Worm (Caenorhabditis elegans) whole organism, L2 larva: ENCODE results near the gene C06E4.2.

Experiments
- F13H6.1 ChIP-seq: sonication (generic microtip); optimal IDR thresholded peaks from 2 replicates; lab custom pipeline; 2016; ENCODE audit warnings: missing genetic modification characterization, missing compliant biosample characterization
- ZK546.5 ChIP-seq: sonication (generic microtip); optimal IDR thresholded peaks from 2 replicates; lab custom pipeline; 2017; ENCODE audit warnings: missing biosample characterization, missing genetic modification characterization
- elt-1 ChIP-seq: fragments of 150-350 bp; optimal IDR thresholded peaks from 2 replicates; lab custom pipeline; 2014; ENCODE audit warnings: missing biosample characterization, missing genetic modification characterization
- elt-3 ChIP-seq: sonication (generic microtip); optimal IDR thresholded peaks from 2 replicates; lab custom pipeline; 2017; ENCODE audit warnings: missing biosample characterization, missing genetic modification characterization
- mab-5 ChIP-seq: fragments of 150-350 bp; optimal IDR thresholded peaks from 2 replicates; lab custom pipeline; 2014; ENCODE audit warnings: missing biosample characterization, missing genetic modification characterization
- nhr-10 ChIP-seq: sonication (generic microtip); optimal IDR thresholded peaks from 2 replicates; lab custom pipeline; 2017; ENCODE audit warnings: missing biosample characterization, missing genetic modification characterization
- nhr-11 ChIP-seq: fragments of 150-350 bp; optimal IDR thresholded peaks from 2 replicates; lab custom pipeline; 2014; ENCODE audit warnings: missing biosample characterization, missing genetic modification characterization
- nhr-12 ChIP-seq: fragments of 150-350 bp; optimal IDR thresholded peaks from 2 replicates; lab custom pipeline; 2014; ENCODE audit warnings: missing biosample characterization, missing genetic modification characterization
- sem-4 ChIP-seq: fragments of 150-350 bp; optimal IDR thresholded peaks from 2 replicates; lab custom pipeline; 2014; ENCODE audit warnings: missing biosample characterization, missing genetic modification reagents, missing genetic modification characterization
- skn-1 ChIP-seq: sonication (generic microtip); optimal IDR thresholded peaks from 2 replicates; lab custom pipeline; 2017; ENCODE audit warnings: missing biosample characterization, missing genetic modification characterization
- unc-39 ChIP-seq: fragments of 150-350 bp; optimal IDR thresholded peaks from 2 replicates; lab custom pipeline; 2014; ENCODE audit warnings: missing biosample characterization, missing genetic modification characterization
- unc-55 ChIP-seq: fragments of 150-350 bp; sonication (generic microtip); optimal IDR thresholded peaks from 3 replicates; lab custom pipeline; 2014; ENCODE audit warnings: missing biosample characterization, missing genetic modification reagents, missing genetic modification characterization
- zag-1 ChIP-seq: fragments of 150-350 bp; optimal IDR thresholded peaks from 2 replicates; lab custom pipeline; 2014; ENCODE audit warnings: missing biosample characterization, missing genetic modification characterization
- ztf-11 ChIP-seq: sonication (generic microtip); optimal IDR thresholded peaks from 2 replicates; lab custom pipeline; 2017; ENCODE audit warnings: missing biosample characterization, missing genetic modification characterization

- no peak for TF ChIP-seq ztf-11
- TF ChIP-seq mab-5 (tag; lab: Kevin White, UChicago), result no peak
- no peak for TF ChIP-seq unc-55
- no peak for TF ChIP-seq unc-39 (tag; lab: Kevin White, UChicago)
- TF ChIP-seq nhr-12, result no peak
- TF ChIP-seq nhr-10, result no peak
- TF ChIP-seq nhr-11 (tag; lab: Kevin White, UChicago), result no peak
- no peak for TF ChIP-seq zag-1 (tag; lab: Kevin White, UChicago)
- TF ChIP-seq sem-4, result no peak
- TF ChIP-seq elt-3 (tag; lab: Kevin White, UChicago), result no peak
- no peak for TF ChIP-seq F13H6.1
- no peak for TF ChIP-seq skn-1
- TF ChIP-seq ZK546.5 (tag; lab: Kevin White, UChicago), result no peak
- no peak for TF ChIP-seq elt-1
Measured at ce11 chrIV:7323904-7324303, 47.1 kb downstream of the C06E4.2 start.
